Worm (Caenorhabditis elegans) whole organism, mixed stage, embryonic: ENCODE measurements around the gene glb-24.

Experiments used
- M03D4.4 ChIP-seq: sonication (generic microtip); optimal IDR thresholded peaks from 2 replicates; lab custom pipeline; 2017; ENCODE audit warnings: mild to moderate bottlenecking, missing genetic modification characterization, missing compliant biosample characterization
- bed-3 ChIP-seq: fragments of 200-800 bp; sonication (Bioruptor generic); optimal IDR thresholded peaks from 3 replicates; lab custom pipeline; 2018; ENCODE audit warnings: mild to moderate bottlenecking, missing genetic modification characterization, moderate library complexity, missing compliant biosample characterization
- blmp-1 ChIP-seq: fragments of 150-350 bp; optimal IDR thresholded peaks from 2 replicates; lab custom pipeline; 2014; ENCODE audit warnings: missing biosample characterization, missing genetic modification characterization
- ceh-39 ChIP-seq: fragments of 150-350 bp; optimal IDR thresholded peaks from 2 replicates; lab custom pipeline; 2014; ENCODE audit warnings: missing biosample characterization, missing genetic modification characterization
- ceh-43 ChIP-seq: fragments of 200-800 bp; sonication (Bioruptor generic); optimal IDR thresholded peaks from 2 replicates; lab custom pipeline; 2018; ENCODE audit warnings: mild to moderate bottlenecking, missing genetic modification characterization, moderate library complexity, missing compliant biosample characterization
- ceh-83 ChIP-seq: fragments of 200-800 bp; sonication (Bioruptor generic); optimal IDR thresholded peaks from 2 replicates; lab custom pipeline; 2018; ENCODE audit warnings: mild to moderate bottlenecking, missing genetic modification characterization, missing compliant biosample characterization
- ces-1 ChIP-seq: fragments of 150-350 bp; optimal IDR thresholded peaks from 2 replicates; lab custom pipeline; 2014; ENCODE audit warnings: missing biosample characterization, missing genetic modification reagents, missing genetic modification characterization
- cnd-1 ChIP-seq: fragments of 200-800 bp; sonication (Bioruptor generic); optimal IDR thresholded peaks from 2 replicates; lab custom pipeline; 2018; ENCODE audit warnings: mild to moderate bottlenecking, missing genetic modification characterization, missing compliant biosample characterization
- drap-1 ChIP-seq: fragments of 200-800 bp; sonication (Bioruptor generic); optimal IDR thresholded peaks from 3 replicates; lab custom pipeline; 2018; ENCODE audit warnings: mild to moderate bottlenecking, missing genetic modification characterization, missing compliant biosample characterization
- elt-1 ChIP-seq: sonication (generic microtip); optimal IDR thresholded peaks from 2 replicates; lab custom pipeline; 2017; ENCODE audit warnings: missing genetic modification characterization, mild to moderate bottlenecking, missing compliant biosample characterization, antibody characterized with exemption, moderate library complexity, borderline replicate concordance; ENCODE audit not compliant: insufficient read depth
- elt-3 ChIP-seq: fragments of 150-350 bp; optimal IDR thresholded peaks from 2 replicates; lab custom pipeline; 2014; ENCODE audit warnings: missing biosample characterization, missing genetic modification characterization
- ham-2 ChIP-seq: fragments of 200-800 bp; sonication (Bioruptor generic); optimal IDR thresholded peaks from 2 replicates; lab custom pipeline; 2018; ENCODE audit warnings: mild to moderate bottlenecking, missing genetic modification characterization, missing compliant biosample characterization
- hlh-1 ChIP-seq: fragments of 150-350 bp; optimal IDR thresholded peaks from 2 replicates; lab custom pipeline; 2014; ENCODE audit warnings: missing biosample characterization, missing genetic modification reagents, missing genetic modification characterization
- lin-32 ChIP-seq: fragments of 200-800 bp; sonication (Bioruptor generic); optimal IDR thresholded peaks from 2 replicates; lab custom pipeline; 2018; ENCODE audit warnings: mild to moderate bottlenecking, missing genetic modification characterization, missing compliant biosample characterization
- lsy-2 ChIP-seq: fragments of 150-350 bp; optimal IDR thresholded peaks from 2 replicates; lab custom pipeline; 2014; ENCODE audit warnings: missing biosample characterization, missing genetic modification characterization
- mab-5 ChIP-seq: fragments of 150-350 bp; optimal IDR thresholded peaks from 2 replicates; lab custom pipeline; 2014; ENCODE audit warnings: missing biosample characterization, missing genetic modification characterization
- mep-1 ChIP-seq: fragments of 150-350 bp; optimal IDR thresholded peaks from 2 replicates; lab custom pipeline; 2017; ENCODE audit warnings: missing biosample characterization, missing genetic modification reagents, missing genetic modification characterization, inconsistent platforms
- mls-2 ChIP-seq: sonication (generic microtip); optimal IDR thresholded peaks from 2 replicates; lab custom pipeline; 2016; ENCODE audit warnings: mild to moderate bottlenecking, missing genetic modification characterization, moderate library complexity, missing compliant biosample characterization
- nhr-12 ChIP-seq: fragments of 150-350 bp; optimal IDR thresholded peaks from 2 replicates; lab custom pipeline; 2014; ENCODE audit warnings: missing biosample characterization, missing genetic modification characterization
- nhr-2 ChIP-seq: fragments of 150-350 bp; optimal IDR thresholded peaks from 2 replicates; lab custom pipeline; 2014; ENCODE audit warnings: missing biosample characterization, missing genetic modification characterization
- nhr-76 ChIP-seq: sonication (generic microtip); optimal IDR thresholded peaks from 2 replicates; lab custom pipeline; 2017; ENCODE audit warnings: missing biosample characterization, missing genetic modification characterization
- pha-4 ChIP-seq: fragments of 150-350 bp; optimal IDR thresholded peaks from 2 replicates; lab custom pipeline; 2018; ENCODE audit warnings: missing biosample characterization, missing genetic modification reagents, missing genetic modification characterization
- sptf-1 ChIP-seq: sonication (generic microtip); optimal IDR thresholded peaks from 2 replicates; lab custom pipeline; 2017; ENCODE audit warnings: mild to moderate bottlenecking, missing genetic modification characterization, moderate library complexity, missing compliant biosample characterization
- tbx-8 ChIP-seq: fragments of 200-800 bp; sonication (Bioruptor generic); optimal IDR thresholded peaks from 2 replicates; lab custom pipeline; 2018; ENCODE audit warnings: mild to moderate bottlenecking, missing genetic modification characterization, moderate library complexity, missing compliant biosample characterization
- unc-120 ChIP-seq: sonication (generic microtip); optimal IDR thresholded peaks from 2 replicates; lab custom pipeline; 2017; ENCODE audit warnings: missing genetic modification characterization, missing compliant biosample characterization; ENCODE audit not compliant: poor library complexity, severe bottlenecking
- unc-39 ChIP-seq: fragments of 150-350 bp; optimal IDR thresholded peaks from 2 replicates; lab custom pipeline; 2014; ENCODE audit warnings: missing biosample characterization, missing genetic modification characterization
- unc-62 ChIP-seq: fragments of 150-350 bp; optimal IDR thresholded peaks from 2 replicates; lab custom pipeline; 2014; ENCODE audit warnings: missing biosample characterization, missing genetic modification reagents, missing genetic modification characterization
- zip-8 ChIP-seq: fragments of 150-350 bp; optimal IDR thresholded peaks from 2 replicates; lab custom pipeline; 2014; ENCODE audit warnings: missing biosample characterization, missing genetic modification characterization
- ztf-11 ChIP-seq: fragments of 150-350 bp; optimal IDR thresholded peaks from 2 replicates; lab custom pipeline; 2014; ENCODE audit warnings: missing biosample characterization, missing genetic modification characterization

The glb-24 gene

DNA sequence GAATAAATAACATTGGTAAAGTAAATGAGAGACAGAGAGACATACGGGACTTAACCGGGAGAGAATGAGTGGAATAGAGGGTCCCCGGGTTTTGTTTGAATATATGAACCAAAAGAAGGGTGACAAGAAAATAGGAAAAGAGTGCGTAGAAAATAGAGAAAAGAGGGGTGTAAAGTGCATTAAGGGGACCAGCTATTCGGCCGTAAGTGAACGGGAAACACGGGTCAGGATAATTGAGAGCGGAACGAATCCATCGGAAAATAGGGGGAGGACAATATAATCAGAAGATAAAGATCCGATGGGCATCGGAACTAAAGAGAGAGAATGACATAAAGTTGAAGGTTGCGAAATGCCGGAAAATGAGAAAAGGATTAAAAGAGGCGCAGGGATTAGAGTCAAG, 11.6 kb upstream of the glb-24 start:
- TF ChIP-seq blmp-1 (tag; lab: Kevin White, UChicago) (no peak), pha-4 (tag; lab: Kevin White, UChicago) (no peak), nhr-12 (tag; lab: Kevin White, UChicago) (no peak), drap-1 (GFP tag; lab: Kevin White, UChicago) (no peak), sptf-1 (tag; lab: Kevin White, UChicago) (no peak), mep-1 (peak; percentile 73), hlh-1 (peak; percentile 35), lin-32 (GFP tag; lab: Kevin White, UChicago) (no peak), elt-3 (tag; lab: Kevin White, UChicago) (no peak), cnd-1 (no peak), ztf-11 (tag; lab: Kevin White, UChicago) (no peak), nhr-2 (tag; lab: Kevin White, UChicago) (peak; percentile 24), elt-1 (tag; lab: Kevin White, UChicago) (peak; percentile 50), mls-2 (tag; lab: Kevin White, UChicago) (no peak), unc-39 (tag; lab: Kevin White, UChicago) (no peak), ces-1 (GFP tag; lab: Kevin White, UChicago) (peak; percentile 95), M03D4.4 (tag; lab: Kevin White, UChicago) (no peak), bed-3 (GFP tag; lab: Kevin White, UChicago) (no peak), ceh-83 (no peak), ham-2 (GFP tag; lab: Kevin White, UChicago) (peak; percentile 40), nhr-76 (tag; lab: Kevin White, UChicago) (no peak)

ce11 chrV:12896850-12897249, 11.1 kb upstream of the glb-24 start:
- TF ChIP-seq mab-5 (tag; lab: Kevin White, UChicago) (no peak), lin-32 (GFP tag; lab: Kevin White, UChicago) (no peak), hlh-1 (peak; percentile 95), mls-2 (tag; lab: Kevin White, UChicago) (peak; percentile 15), unc-62 (peak; percentile 80), mep-1 (no peak), unc-120 (tag; lab: Kevin White, UChicago) (peak; percentile 57), unc-39 (tag; lab: Kevin White, UChicago) (no peak), ces-1 (GFP tag; lab: Kevin White, UChicago) (no peak)

DNA sequence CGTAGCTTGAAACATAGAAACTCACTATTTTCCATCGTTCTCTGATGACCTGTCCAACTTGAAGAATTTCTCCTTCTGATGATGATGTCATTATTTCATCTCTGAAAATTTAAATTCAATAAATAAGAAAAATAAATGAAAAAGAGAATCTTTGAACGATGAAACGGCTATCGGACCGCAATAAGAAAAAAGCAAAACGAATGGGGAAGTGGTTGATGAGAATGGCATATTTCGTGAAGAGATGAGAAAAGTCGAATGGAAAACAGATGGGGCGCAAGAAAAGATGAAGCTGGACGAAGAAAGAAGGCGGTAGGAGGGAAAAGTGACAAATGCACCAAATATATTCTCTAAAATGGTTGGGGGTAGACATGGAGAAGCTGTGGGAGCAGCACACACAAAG, 10.0 kb upstream of the glb-24 start, which contains the start of gene ttbk-7:
Gene ttbk-7 (minus strand): TSS at position 101 of the 400 bp plus-strand sequence.
- no peak for TF ChIP-seq hlh-1
- no peak for TF ChIP-seq mep-1

DNA sequence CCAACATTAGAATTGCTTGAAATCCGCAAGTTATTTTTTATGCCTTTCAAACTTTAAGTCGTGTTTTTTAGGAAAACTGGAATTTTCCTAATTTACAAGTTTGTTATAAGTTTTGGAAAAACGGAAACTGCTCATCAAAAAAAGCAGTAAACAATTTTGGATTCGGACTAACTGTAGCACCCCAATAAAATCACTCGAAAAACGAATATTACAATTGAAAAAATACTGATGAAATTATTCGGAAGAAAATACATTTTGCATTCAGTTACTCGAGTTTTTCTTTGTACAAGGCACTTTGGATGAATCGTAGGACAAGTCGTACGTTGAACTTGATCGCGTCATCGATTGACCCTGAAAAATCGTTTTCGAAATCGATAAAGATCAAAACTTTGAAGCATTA, 3.4 kb downstream of the glb-24 start:
- TF ChIP-seq elt-3 (tag; lab: Kevin White, UChicago) (no peak), tbx-8 (GFP tag; lab: Kevin White, UChicago) (no peak), bed-3 (GFP tag; lab: Kevin White, UChicago) (no peak), unc-39 (tag; lab: Kevin White, UChicago) (no peak), hlh-1 (no peak), lin-32 (GFP tag; lab: Kevin White, UChicago) (no peak), lsy-2 (no peak), ceh-43 (no peak), ceh-39 (tag; lab: Kevin White, UChicago) (no peak), ztf-11 (tag; lab: Kevin White, UChicago) (no peak), pha-4 (tag; lab: Kevin White, UChicago) (no peak), ceh-83 (no peak), nhr-2 (tag; lab: Kevin White, UChicago) (no peak), ces-1 (GFP tag; lab: Kevin White, UChicago) (no peak), mls-2 (tag; lab: Kevin White, UChicago) (no peak), sptf-1 (tag; lab: Kevin White, UChicago) (no peak), mep-1 (no peak), zip-8 (no peak)

DNA sequence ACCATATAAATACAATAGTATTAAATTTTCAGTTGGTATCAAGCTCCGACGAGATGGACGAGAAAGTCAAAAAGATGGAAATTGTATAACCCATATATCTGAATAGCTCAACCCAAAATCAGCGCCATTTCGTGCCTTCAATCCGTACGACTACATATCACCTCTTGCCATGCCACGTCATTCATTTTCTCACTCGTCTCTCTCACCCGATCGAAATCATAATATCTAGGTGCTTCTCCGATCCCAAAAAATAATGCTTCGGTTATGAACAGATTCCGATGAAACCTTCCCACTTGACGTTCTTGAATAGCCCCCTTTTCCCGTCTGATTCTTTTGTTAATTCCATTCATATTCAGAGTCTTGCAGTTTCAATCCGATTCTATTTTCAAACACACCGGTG, 4.4 kb downstream of the glb-24 start:
- TF ChIP-seq lsy-2 (no peak), bed-3 (GFP tag; lab: Kevin White, UChicago) (no peak), ceh-83 (no peak), cnd-1 (no peak), nhr-76 (tag; lab: Kevin White, UChicago) (no peak), tbx-8 (GFP tag; lab: Kevin White, UChicago) (no peak), unc-120 (tag; lab: Kevin White, UChicago) (no peak)
